Worm (Caenorhabditis elegans) whole organism, L1 larva: ENCODE measurements around the gene lgc-50.

Experiments
- C16A3.4 ChIP-seq: fragments of 150-350 bp; optimal IDR thresholded peaks from 2 replicates; lab custom pipeline; 2014; ENCODE audit warnings: missing biosample characterization, missing genetic modification characterization
- F16B12.6 ChIP-seq: fragments of 150-350 bp; optimal IDR thresholded peaks from 2 replicates; lab custom pipeline; 2014; ENCODE audit warnings: missing biosample characterization, missing genetic modification characterization
- aha-1 ChIP-seq: fragments of 150-350 bp; optimal IDR thresholded peaks from 2 replicates; lab custom pipeline; 2014; ENCODE audit warnings: missing biosample characterization, missing genetic modification characterization
- ceh-63 ChIP-seq: fragments of 200-800 bp; sonication (Bioruptor generic); optimal IDR thresholded peaks from 2 replicates; lab custom pipeline; 2018; ENCODE audit warnings: mild to moderate bottlenecking, missing genetic modification characterization, missing compliant biosample characterization
- ceh-8 ChIP-seq: fragments of 200-800 bp; sonication (Bioruptor generic); optimal IDR thresholded peaks from 2 replicates; lab custom pipeline; 2018; ENCODE audit warnings: mild to moderate bottlenecking, missing genetic modification characterization, moderate library complexity, missing compliant biosample characterization
- ceh-82 ChIP-seq, 3 experiments: fragments of 150-350 bp in 1 of 3; sonication (generic microtip) in 2 of 3; optimal IDR thresholded peaks; 2 replicates each; lab custom pipeline; 2014 to 2017; ENCODE audit warnings: missing biosample characterization in 3 of 3, missing genetic modification characterization in 3 of 3
- dsc-1 ChIP-seq: sonication (generic microtip); optimal IDR thresholded peaks from 2 replicates; lab custom pipeline; 2016; ENCODE audit warnings: mild to moderate bottlenecking, missing genetic modification characterization, missing compliant biosample characterization
- efl-1 ChIP-seq, 4 experiments: fragments of 150-350 bp; optimal IDR thresholded peaks in 3 of 4; peaks in 1 of 4; 1 replicate in 1 of 4; 2 replicates in 3 of 4; lab custom pipeline; 2014; ENCODE audit warnings: missing biosample characterization in 2 of 4, missing genetic modification characterization in 2 of 4, missing genetic modification reagents in 2 of 4
- efl-3 ChIP-seq: fragments of 200-800 bp; sonication (Bioruptor generic); optimal IDR thresholded peaks from 2 replicates; lab custom pipeline; 2018; ENCODE audit warnings: mild to moderate bottlenecking, missing genetic modification characterization, missing compliant biosample characterization
- egl-27 ChIP-seq, 2 experiments: fragments of 150-350 bp in 1 of 2; sonication (generic microtip); optimal IDR thresholded peaks; 3 replicates each; lab custom pipeline; 2017 to 2018; ENCODE audit warnings: missing biosample characterization in 2 of 2, missing genetic modification characterization in 2 of 2, missing genetic modification reagents in 2 of 2
- elt-2 ChIP-seq: sonication (generic microtip); optimal IDR thresholded peaks from 2 replicates; lab custom pipeline; 2016; ENCODE audit warnings: missing genetic modification characterization, mild to moderate bottlenecking, inconsistent platforms, missing compliant biosample characterization, missing genetic modification reagents
- elt-3 ChIP-seq, 6 experiments: fragments of 150-350 bp in 1 of 6; sonication (generic microtip); optimal IDR thresholded peaks; 2 replicates each; lab custom pipeline; 2017 to 2018; ENCODE audit warnings: missing biosample characterization in 6 of 6, missing genetic modification characterization in 6 of 6, inconsistent platforms in 1 of 6
- ets-5 ChIP-seq: fragments of 200-800 bp; sonication (Bioruptor generic); IDR thresholded peaks from 2 replicates; pipeline ENCODE4 v1.3.6; 2022; ENCODE audit warnings: missing genetic modification characterization, missing compliant biosample characterization
- fkh-4 ChIP-seq: sonication (generic microtip); optimal IDR thresholded peaks from 2 replicates; lab custom pipeline; 2016; ENCODE audit warnings: missing compliant biosample characterization, missing genetic modification characterization, borderline replicate concordance
- isw-1 ChIP-seq: fragments of 200-800 bp; sonication (Bioruptor generic); IDR thresholded peaks from 2 replicates; pipeline ENCODE4 v1.3.6; 2022; ENCODE audit warnings: missing genetic modification characterization, missing compliant biosample characterization
- lin-13 ChIP-seq: fragments of 150-350 bp; optimal IDR thresholded peaks from 2 replicates; lab custom pipeline; 2014; ENCODE audit warnings: missing biosample characterization, missing genetic modification reagents, missing genetic modification characterization
- lin-14 ChIP-seq: fragments of 200-800 bp; sonication (Bioruptor generic); optimal IDR thresholded peaks from 2 replicates; lab custom pipeline; 2018; ENCODE audit warnings: mild to moderate bottlenecking, missing genetic modification characterization, moderate library complexity, missing compliant biosample characterization
- lin-15B ChIP-seq: fragments of 150-350 bp; sonication (generic microtip); optimal IDR thresholded peaks from 3 replicates; lab custom pipeline; 2014; ENCODE audit warnings: missing biosample characterization, missing genetic modification characterization
- lin-35 ChIP-seq, 2 experiments: fragments of 150-350 bp; optimal IDR thresholded peaks; 2 replicates each; lab custom pipeline; 2014; ENCODE audit warnings: missing biosample characterization in 2 of 2, missing genetic modification characterization in 2 of 2, missing genetic modification reagents in 2 of 2
- lin-39 ChIP-seq: fragments of 150-350 bp; optimal IDR thresholded peaks from 2 replicates; lab custom pipeline; 2014; ENCODE audit warnings: missing biosample characterization, missing genetic modification reagents, missing genetic modification characterization
- lsy-2 ChIP-seq, 2 experiments: fragments of 150-350 bp; optimal IDR thresholded peaks; 2 replicates each; lab custom pipeline; 2014; ENCODE audit warnings: missing biosample characterization in 2 of 2, missing genetic modification characterization in 2 of 2
- mdl-1 ChIP-seq, 2 experiments: fragments of 150-350 bp; optimal IDR thresholded peaks; 2 replicates each; lab custom pipeline; 2014 to 2017; ENCODE audit warnings: missing biosample characterization in 2 of 2, missing genetic modification characterization in 2 of 2, inconsistent platforms in 1 of 2
- mep-1 ChIP-seq: fragments of 150-350 bp; optimal IDR thresholded peaks from 2 replicates; lab custom pipeline; 2014; ENCODE audit warnings: missing biosample characterization, missing genetic modification characterization
- nhr-12 ChIP-seq: sonication (generic microtip); optimal IDR thresholded peaks from 2 replicates; lab custom pipeline; 2017; ENCODE audit warnings: missing biosample characterization, missing genetic modification characterization
- nhr-19 ChIP-seq: fragments of 200-800 bp; sonication (Bioruptor generic); conservative IDR thresholded peaks from 2 replicates; pipeline ENCODE4 v1.3.6; 2022; ENCODE audit warnings: missing genetic modification characterization, missing compliant biosample characterization
- nhr-237 ChIP-seq: fragments of 150-350 bp; optimal IDR thresholded peaks from 2 replicates; lab custom pipeline; 2014; ENCODE audit warnings: missing biosample characterization, missing genetic modification characterization
- nhr-28 ChIP-seq: fragments of 150-350 bp; optimal IDR thresholded peaks from 2 replicates; lab custom pipeline; 2014; ENCODE audit warnings: missing biosample characterization, missing genetic modification characterization
- nhr-47 ChIP-seq: sonication (generic microtip); optimal IDR thresholded peaks from 2 replicates; lab custom pipeline; 2016; ENCODE audit warnings: mild to moderate bottlenecking, missing genetic modification characterization, moderate library complexity, missing compliant biosample characterization
- nhr-77 ChIP-seq: fragments of 150-350 bp; optimal IDR thresholded peaks from 2 replicates; lab custom pipeline; 2014; ENCODE audit warnings: missing biosample characterization, missing genetic modification characterization
- nhr-85 ChIP-seq: sonication (generic microtip); peaks from one replicate; lab custom pipeline; 2016; ENCODE audit warnings: missing genetic modification characterization, inconsistent platforms, missing compliant biosample characterization
- nhr-90 ChIP-seq: sonication (generic microtip); optimal IDR thresholded peaks from 2 replicates; lab custom pipeline; 2016; ENCODE audit warnings: mild to moderate bottlenecking, missing genetic modification characterization, missing compliant biosample characterization; ENCODE audit not compliant: poor library complexity
- pqm-1 ChIP-seq: sonication (generic microtip); optimal IDR thresholded peaks from 3 replicates; lab custom pipeline; 2017; ENCODE audit warnings: missing biosample characterization, missing genetic modification characterization
- rnt-1 ChIP-seq: sonication (generic microtip); optimal IDR thresholded peaks from 2 replicates; lab custom pipeline; 2016; ENCODE audit warnings: mild to moderate bottlenecking, missing genetic modification characterization, moderate library complexity, missing compliant biosample characterization
- skn-1 ChIP-seq: fragments of 150-350 bp; optimal IDR thresholded peaks from 2 replicates; lab custom pipeline; 2014; ENCODE audit warnings: missing biosample characterization, missing genetic modification characterization
- snpc-4 ChIP-seq: fragments of 150-350 bp; optimal IDR thresholded peaks from 2 replicates; lab custom pipeline; 2014; ENCODE audit warnings: missing biosample characterization, missing genetic modification characterization
- snu-23 ChIP-seq: sonication (generic microtip); optimal IDR thresholded peaks from 2 replicates; lab custom pipeline; 2016; ENCODE audit warnings: missing genetic modification characterization, missing compliant biosample characterization
- sptf-1 ChIP-seq: fragments of 150-350 bp; optimal IDR thresholded peaks from 2 replicates; lab custom pipeline; 2014; ENCODE audit warnings: missing biosample characterization, missing genetic modification characterization
- sup-37 ChIP-seq: fragments of 200-800 bp; sonication (Bioruptor generic); optimal IDR thresholded peaks from 2 replicates; lab custom pipeline; 2018; ENCODE audit warnings: mild to moderate bottlenecking, missing genetic modification characterization, missing compliant biosample characterization
- swsn-7 ChIP-seq: sonication (generic microtip); optimal IDR thresholded peaks from 2 replicates; lab custom pipeline; 2016; ENCODE audit warnings: missing genetic modification characterization, missing compliant biosample characterization
- tlp-1 ChIP-seq: fragments of 150-350 bp; optimal IDR thresholded peaks from 2 replicates; lab custom pipeline; 2014; ENCODE audit warnings: missing biosample characterization, missing genetic modification characterization
- unc-86 ChIP-seq: sonication (generic microtip); optimal IDR thresholded peaks from 2 replicates; lab custom pipeline; 2016; ENCODE audit warnings: missing genetic modification characterization, missing compliant biosample characterization
- xbp-1 ChIP-seq: sonication (generic microtip); optimal IDR thresholded peaks from 2 replicates; lab custom pipeline; 2016; ENCODE audit warnings: missing genetic modification characterization, missing compliant biosample characterization
- zag-1 ChIP-seq: fragments of 150-350 bp; optimal IDR thresholded peaks from 2 replicates; lab custom pipeline; 2014; ENCODE audit warnings: missing biosample characterization, missing genetic modification characterization
- zip-4 ChIP-seq: fragments of 200-800 bp; sonication (Bioruptor generic); optimal IDR thresholded peaks from 2 replicates; lab custom pipeline; 2018; ENCODE audit warnings: mild to moderate bottlenecking, missing genetic modification characterization, moderate library complexity, missing compliant biosample characterization
- ztf-11 ChIP-seq, 2 experiments: sonication (generic microtip); optimal IDR thresholded peaks; 2 replicates each; lab custom pipeline; 2016 to 2017; ENCODE audit warnings: missing genetic modification characterization in 2 of 2, missing biosample characterization in 1 of 2, missing compliant biosample characterization in 1 of 2

The lgc-50 gene

ce11 chrIII:7367012-7367760 lies 28.1 kb downstream of the lgc-50 start, which contains the start of the genes T20B12.5 and T20B12.4:
Gene T20B12.5, minus strand, starts transcription at chrIII:7367112.
Gene T20B12.4, plus strand, starts transcription at chrIII:7367710.
- TF ChIP-seq nhr-85, result no peak
- TF ChIP-seq egl-27 (tag; optimal IDR thresholded peaks at IDR 0.05; lab: Kevin White, UChicago), result no peak
- no peak for TF ChIP-seq unc-86 (tag; lab: Kevin White, UChicago)

- no peak for TF ChIP-seq pqm-1 (tag; lab: Kevin White, UChicago)
- TF ChIP-seq efl-1 (optimal IDR thresholded peaks at IDR 0.05; lab: Kevin White, UChicago), result no peak
- peak in 1 of 2 experiments; percentile 10 for TF ChIP-seq efl-1 (GFP tag; optimal IDR thresholded peaks at IDR 0.05 in 1 of 2; lab: Kevin White, UChicago)
- TF ChIP-seq nhr-85, result peak; percentile 32
Observed at ce11 chrIII:7365602-7366001, 29.7 kb downstream of the lgc-50 start, which contains the start of gene F08F8.11. Gene F08F8.11, plus strand, starts transcription at chrIII:7365902.

- TF ChIP-seq zag-1 (tag; lab: Kevin White, UChicago) (no peak), xbp-1 (peak; percentile 39), elt-2 (tag; lab: Kevin White, UChicago) (no peak), nhr-28 (no peak), skn-1 (tag; lab: Kevin White, UChicago) (peak; percentile 50), fkh-4 (tag; lab: Kevin White, UChicago) (no peak), mep-1 (tag; lab: Kevin White, UChicago) (peak; percentile 52), mdl-1 (tag; optimal IDR thresholded peaks at IDR 0.05; lab: Kevin White, UChicago) (peak in 1 of 2 experiments; percentile 15), ets-5 (GFP tag; lab: Robert Waterston, UW) (no peak), sup-37 (GFP tag; lab: Kevin White, UChicago) (no peak), nhr-237 (no peak), nhr-47 (tag; lab: Kevin White, UChicago) (peak; percentile 50), snu-23 (GFP tag; lab: Kevin White, UChicago) (peak; percentile 30), unc-86 (tag; lab: Kevin White, UChicago) (peak; percentile 24), efl-1 (optimal IDR thresholded peaks at IDR 0.05; lab: Kevin White, UChicago) (peak; percentile 17 to 79), efl-1 (GFP tag; optimal IDR thresholded peaks at IDR 0.05 in 1 of 2; lab: Kevin White, UChicago) (peak; percentile 83 to 98), ceh-8 (GFP tag; lab: Kevin White, UChicago) (no peak), dsc-1 (peak; percentile 28), C16A3.4 (tag; lab: Kevin White, UChicago) (peak; percentile 8), rnt-1 (tag; lab: Kevin White, UChicago) (peak; percentile 68), elt-3 (tag; optimal IDR thresholded peaks at IDR 0.05; lab: Kevin White, UChicago) (no peak), nhr-90 (tag; lab: Kevin White, UChicago) (peak; percentile 41), lin-35 (GFP tag; optimal IDR thresholded peaks at IDR 0.05; lab: Kevin White, UChicago) (peak; percentile 52 to 87), snpc-4 (tag; lab: Kevin White, UChicago) (no peak), efl-3 (GFP tag; lab: Kevin White, UChicago) (no peak), aha-1 (tag; lab: Kevin White, UChicago) (no peak), ceh-63 (no peak), nhr-77 (tag; lab: Kevin White, UChicago) (no peak), sptf-1 (tag; lab: Kevin White, UChicago) (no peak), nhr-12 (tag; lab: Kevin White, UChicago) (no peak), lin-15B (peak; percentile 16), ceh-82 (tag; optimal IDR thresholded peaks at IDR 0.05; lab: Kevin White, UChicago) (peak in 2 of 3 experiments; percentile 3 to 26), swsn-7 (tag; lab: Kevin White, UChicago) (peak; percentile 53), pqm-1 (tag; lab: Kevin White, UChicago) (no peak), tlp-1 (tag; lab: Kevin White, UChicago) (no peak), isw-1 (GFP tag; lab: Robert Waterston, UW) (no peak; the same call in 1 of the 2 replicates), lin-13 (GFP tag; lab: Kevin White, UChicago) (peak; percentile 29), nhr-19 (peak; percentile 27), F16B12.6 (tag; lab: Kevin White, UChicago) (peak; percentile 42), lsy-2 (tag; optimal IDR thresholded peaks at IDR 0.05; lab: Kevin White, UChicago) (peak; percentile 55 to 62), ztf-11 (tag; optimal IDR thresholded peaks at IDR 0.05; lab: Kevin White, UChicago) (no peak), lin-39 (tag; lab: Kevin White, UChicago) (no peak), zip-4 (peak; percentile 0), lin-14 (GFP tag; lab: Kevin White, UChicago) (no peak)
Observed at ce11 chrIII:7359037-7359548, 36.2 kb downstream of the lgc-50 start, which contains the start of the genes eco-1 and hmgr-1. Gene eco-1, minus strand, starts transcription at chrIII:7359095. Gene hmgr-1, plus strand, starts transcription at chrIII:7359498.
